Worm (Caenorhabditis elegans) whole organism, L4 larva: ENCODE results near the gene C03E10.3.

ENCODE experiments used
- F10B5.3 ChIP-seq: sonication (generic microtip); optimal IDR thresholded peaks from 2 replicates; lab custom pipeline; 2016; ENCODE audit warnings: mild to moderate bottlenecking, missing genetic modification characterization, missing compliant biosample characterization
- F26F4.8 ChIP-seq: fragments of 200-800 bp; sonication (Bioruptor generic); conservative IDR thresholded peaks from 2 replicates; pipeline ENCODE4 v1.3.6; 2022; ENCODE audit warnings: missing genetic modification characterization, missing compliant biosample characterization
- F44E2.7 ChIP-seq: fragments of 200-800 bp; sonication (Bioruptor generic); IDR thresholded peaks from 2 replicates; pipeline ENCODE4 v2.1.2; 2022; ENCODE audit warnings: missing genetic modification characterization, missing compliant biosample characterization
- R02D3.7 ChIP-seq: fragments of 150-350 bp; sonication (generic microtip); optimal IDR thresholded peaks from 3 replicates; lab custom pipeline; 2014; ENCODE audit warnings: missing biosample characterization, missing genetic modification characterization
- T20F7.1 ChIP-seq: fragments of 200-800 bp; sonication (Bioruptor generic); optimal IDR thresholded peaks from 2 replicates; lab custom pipeline; 2018; ENCODE audit warnings: mild to moderate bottlenecking, missing genetic modification characterization, missing compliant biosample characterization
- T26A8.4 ChIP-seq: fragments of 200-800 bp; sonication (Bioruptor generic); IDR thresholded peaks from 2 replicates; pipeline ENCODE4 v1.3.6; 2022; ENCODE audit warnings: missing genetic modification characterization, missing compliant biosample characterization
- Y48G9A.11 ChIP-seq: fragments of 200-800 bp; sonication (Bioruptor generic); IDR thresholded peaks from 2 replicates; pipeline ENCODE4 v1.3.6; 2022; ENCODE audit warnings: missing genetic modification reagents, missing genetic modification characterization, missing compliant biosample characterization
- Y5F2A.4 ChIP-seq: fragments of 200-800 bp; sonication (Bioruptor generic); optimal IDR thresholded peaks from 2 replicates; lab custom pipeline; 2018; ENCODE audit warnings: mild to moderate bottlenecking, missing genetic modification characterization, missing compliant biosample characterization
- ZK546.5 ChIP-seq, 2 experiments: sonication (generic microtip); optimal IDR thresholded peaks; 2 replicates each; lab custom pipeline; 2017; ENCODE audit warnings: missing biosample characterization in 2 of 2, missing genetic modification characterization in 2 of 2
- aha-1 ChIP-seq: fragments of 150-350 bp; peaks from one replicate; lab custom pipeline; 2014; ENCODE audit warnings: missing biosample characterization, missing genetic modification characterization
- arid-1 ChIP-seq: fragments of 200-800 bp; sonication (Bioruptor generic); conservative IDR thresholded peaks from 2 replicates; pipeline ENCODE4 v1.3.6; 2022; ENCODE audit warnings: missing genetic modification reagents, missing genetic modification characterization, missing compliant biosample characterization
- attf-4 ChIP-seq: sonication (generic microtip); optimal IDR thresholded peaks from 3 replicates; lab custom pipeline; 2017; ENCODE audit warnings: missing biosample characterization, missing genetic modification characterization
- ceh-20 ChIP-seq: fragments of 200-800 bp; sonication (Bioruptor generic); IDR thresholded peaks from 2 replicates; pipeline ENCODE4 v1.3.6; 2022; ENCODE audit warnings: missing genetic modification reagents, missing genetic modification characterization, missing compliant biosample characterization
- cey-2 ChIP-seq: sonication (generic microtip); optimal IDR thresholded peaks from 3 replicates; lab custom pipeline; 2017; ENCODE audit warnings: missing genetic modification characterization, mild to moderate bottlenecking, missing compliant biosample characterization, antibody characterized with exemption, borderline replicate concordance; ENCODE audit not compliant: insufficient read depth
- ctbp-1 ChIP-seq: fragments of 200-800 bp; sonication (Bioruptor generic); IDR thresholded peaks from 2 replicates; pipeline ENCODE4 v1.3.6; 2022; ENCODE audit warnings: missing genetic modification reagents, missing genetic modification characterization, missing compliant biosample characterization
- daf-8 ChIP-seq: fragments of 200-800 bp; sonication (Bioruptor generic); IDR thresholded peaks from 2 replicates; pipeline ENCODE4 v1.3.6; 2022; ENCODE audit warnings: missing genetic modification characterization, missing compliant biosample characterization
- dpl-1 ChIP-seq: fragments of 150-350 bp; optimal IDR thresholded peaks from 2 replicates; lab custom pipeline; 2014; ENCODE audit warnings: missing biosample characterization, missing genetic modification reagents, missing genetic modification characterization
- dve-1 ChIP-seq: sonication (generic microtip); optimal IDR thresholded peaks from 2 replicates; lab custom pipeline; 2017; ENCODE audit warnings: antibody characterized with exemption, mild to moderate bottlenecking, missing genetic modification characterization, missing compliant biosample characterization; ENCODE audit not compliant: insufficient read depth
- egl-43 ChIP-seq: fragments of 200-800 bp; sonication (Bioruptor generic); IDR thresholded peaks from 2 replicates; pipeline ENCODE4 v1.3.6; 2022; ENCODE audit warnings: missing genetic modification reagents, missing genetic modification characterization, missing compliant biosample characterization
- hif-1 ChIP-seq, 2 experiments: sonication (generic microtip); optimal IDR thresholded peaks; 2 replicates each; lab custom pipeline; 2016 to 2017; ENCODE audit warnings: missing compliant biosample characterization in 2 of 2, missing genetic modification characterization in 2 of 2, missing genetic modification reagents in 2 of 2, missing genotype in 2 of 2, mild to moderate bottlenecking in 1 of 2
- hlh-30 ChIP-seq: sonication (generic microtip); optimal IDR thresholded peaks from 2 replicates; lab custom pipeline; 2017; ENCODE audit warnings: antibody characterized with exemption, mild to moderate bottlenecking, missing genetic modification characterization, missing compliant biosample characterization; ENCODE audit not compliant: insufficient read depth
- lin-15B ChIP-seq: fragments of 150-350 bp; sonication (generic microtip); optimal IDR thresholded peaks from 3 replicates; lab custom pipeline; 2014; ENCODE audit warnings: missing biosample characterization, missing genetic modification characterization
- lin-29 ChIP-seq: fragments of 200-800 bp; sonication (Bioruptor generic); IDR thresholded peaks from 2 replicates; pipeline ENCODE4 v1.3.6; 2022; ENCODE audit warnings: missing genetic modification reagents, missing genetic modification characterization, missing compliant biosample characterization
- lin-39 ChIP-seq: fragments of 150-350 bp; optimal IDR thresholded peaks from 2 replicates; lab custom pipeline; 2014; ENCODE audit warnings: missing biosample characterization, missing genetic modification reagents, missing genetic modification characterization
- lsy-2 ChIP-seq, 2 experiments: fragments of 150-350 bp in 1 of 2; sonication (generic microtip) in 1 of 2; optimal IDR thresholded peaks; 2 replicates each; lab custom pipeline; 2014 to 2017; ENCODE audit warnings: missing biosample characterization in 2 of 2, missing genetic modification characterization in 2 of 2
- madf-5 ChIP-seq, 2 experiments: fragments of 200-800 bp; sonication (Bioruptor generic); IDR thresholded peaks; 2 replicates each; pipeline ENCODE4 v1.3.6; 2022; ENCODE audit warnings: missing compliant biosample characterization in 2 of 2, missing genetic modification characterization in 2 of 2
- mdt-29 ChIP-seq: fragments of 200-800 bp; sonication (Bioruptor generic); IDR thresholded peaks from 2 replicates; pipeline ENCODE4 v1.3.6; 2022; ENCODE audit warnings: missing genetic modification reagents, missing genetic modification characterization, missing compliant biosample characterization
- mes-2 ChIP-seq: sonication (generic microtip); optimal IDR thresholded peaks from 2 replicates; lab custom pipeline; 2016; ENCODE audit warnings: missing genotype, mild to moderate bottlenecking, missing genetic modification characterization, missing compliant biosample characterization; ENCODE audit not compliant: poor library complexity, severe bottlenecking
- mxl-3 ChIP-seq: fragments of 200-800 bp; sonication (Bioruptor generic); optimal IDR thresholded peaks from 2 replicates; lab custom pipeline; 2018; ENCODE audit warnings: mild to moderate bottlenecking, missing genetic modification characterization, missing compliant biosample characterization
- nhr-10 ChIP-seq: fragments of 150-350 bp; optimal IDR thresholded peaks from 2 replicates; lab custom pipeline; 2014; ENCODE audit warnings: missing biosample characterization, missing genetic modification characterization
- nhr-11 ChIP-seq: fragments of 150-350 bp; optimal IDR thresholded peaks from 2 replicates; lab custom pipeline; 2014; ENCODE audit warnings: missing biosample characterization, missing genetic modification characterization
- nhr-111 ChIP-seq: fragments of 200-800 bp; sonication (Bioruptor generic); optimal IDR thresholded peaks from 2 replicates; lab custom pipeline; 2018; ENCODE audit warnings: mild to moderate bottlenecking, missing genetic modification characterization, missing compliant biosample characterization
- nhr-237 ChIP-seq: sonication (generic microtip); optimal IDR thresholded peaks from 2 replicates; lab custom pipeline; 2017; ENCODE audit warnings: missing biosample characterization, missing genetic modification characterization
- nhr-28 ChIP-seq: fragments of 150-350 bp; optimal IDR thresholded peaks from 2 replicates; lab custom pipeline; 2014; ENCODE audit warnings: missing biosample characterization, missing genetic modification characterization
- nhr-41 ChIP-seq: fragments of 200-800 bp; sonication (Bioruptor generic); IDR thresholded peaks from 2 replicates; pipeline ENCODE4 v1.3.6; 2022; ENCODE audit warnings: missing genetic modification reagents, missing genetic modification characterization, missing compliant biosample characterization
- nhr-42 ChIP-seq: fragments of 200-800 bp; sonication (Bioruptor generic); IDR thresholded peaks from 2 replicates; pipeline ENCODE4 v1.3.6; 2022; ENCODE audit warnings: missing genetic modification characterization, missing compliant biosample characterization
- nhr-48 ChIP-seq: sonication (generic microtip); optimal IDR thresholded peaks from 2 replicates; lab custom pipeline; 2016; ENCODE audit warnings: mild to moderate bottlenecking, missing genetic modification characterization, missing compliant biosample characterization
- nhr-6 ChIP-seq: fragments of 150-350 bp; optimal IDR thresholded peaks from 2 replicates; lab custom pipeline; 2014; ENCODE audit warnings: missing biosample characterization, missing genetic modification characterization
- nhr-77 ChIP-seq: fragments of 150-350 bp; optimal IDR thresholded peaks from 2 replicates; lab custom pipeline; 2014; ENCODE audit warnings: missing biosample characterization, missing genetic modification characterization
- pqm-1 ChIP-seq: sonication (generic microtip); optimal IDR thresholded peaks from 2 replicates; lab custom pipeline; 2017; ENCODE audit warnings: missing biosample characterization, missing genetic modification characterization
- rbr-2 ChIP-seq: sonication (generic microtip); optimal IDR thresholded peaks from 2 replicates; lab custom pipeline; 2016; ENCODE audit warnings: missing genotype, missing genetic modification characterization, missing compliant biosample characterization
- saeg-2 ChIP-seq: fragments of 200-800 bp; sonication (Bioruptor generic); IDR thresholded peaks from 2 replicates; pipeline ENCODE4 v1.3.6; 2022; ENCODE audit warnings: missing genetic modification reagents, missing genetic modification characterization, missing compliant biosample characterization
- skn-1 ChIP-seq: fragments of 150-350 bp; optimal IDR thresholded peaks from 2 replicates; lab custom pipeline; 2014; ENCODE audit warnings: missing biosample characterization, missing genetic modification characterization
- snpc-1.2 ChIP-seq: fragments of 200-800 bp; sonication (Bioruptor generic); IDR thresholded peaks from 2 replicates; pipeline ENCODE4 v1.3.6; 2022; ENCODE audit warnings: missing genetic modification reagents, missing genetic modification characterization, missing compliant biosample characterization
- spr-3 ChIP-seq: fragments of 200-800 bp; sonication (Bioruptor generic); optimal IDR thresholded peaks from 2 replicates; lab custom pipeline; 2018; ENCODE audit warnings: mild to moderate bottlenecking, missing genetic modification characterization, missing compliant biosample characterization
- unc-62 ChIP-seq, 3 experiments: fragments of 150-350 bp in 1 of 3; sonication (generic microtip); optimal IDR thresholded peaks in 2 of 3; peaks in 1 of 3; 1 replicate in 1 of 3; 2 replicates in 2 of 3; lab custom pipeline; 2014 to 2017; ENCODE audit warnings: missing biosample characterization in 3 of 3, missing genetic modification characterization in 3 of 3, missing genetic modification reagents in 3 of 3, missing genotype in 1 of 3
- vab-7 ChIP-seq: fragments of 200-800 bp; sonication (Bioruptor generic); IDR thresholded peaks from 2 replicates; pipeline ENCODE4 v1.3.6; 2022; ENCODE audit warnings: missing genetic modification reagents, missing genetic modification characterization, missing compliant biosample characterization
- zag-1 ChIP-seq: fragments of 150-350 bp; optimal IDR thresholded peaks from 2 replicates; lab custom pipeline; 2014; ENCODE audit warnings: missing biosample characterization, missing genetic modification characterization
- zfp-3 ChIP-seq: fragments of 200-800 bp; sonication (Bioruptor generic); conservative IDR thresholded peaks from 2 replicates; pipeline ENCODE4 v1.3.6; 2022; ENCODE audit warnings: missing genetic modification reagents, missing genetic modification characterization, missing compliant biosample characterization
- zip-2 ChIP-seq: fragments of 150-350 bp; optimal IDR thresholded peaks from 2 replicates; lab custom pipeline; 2014; ENCODE audit warnings: missing biosample characterization, missing genetic modification characterization

C03E10.3 gene

DNA sequence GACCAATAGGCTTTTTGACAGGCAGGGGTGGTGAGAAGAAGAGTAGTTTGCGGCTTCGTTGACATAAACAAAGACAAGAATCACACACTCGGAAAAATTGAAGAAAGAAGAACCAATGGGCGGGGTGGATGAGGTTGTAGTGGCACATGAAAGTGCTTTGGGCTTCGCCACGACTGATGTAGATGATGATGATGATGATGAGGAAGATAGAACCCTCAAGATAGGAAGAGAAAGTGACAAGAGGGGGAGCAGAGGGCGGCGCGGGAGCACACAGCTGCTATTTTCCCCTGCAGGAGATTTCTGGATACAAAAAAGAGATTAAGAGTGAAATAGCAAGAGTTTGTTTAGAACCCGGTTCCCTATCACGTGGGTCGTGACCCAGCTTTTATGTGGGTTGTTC, 22.7 kb downstream of the C03E10.3 start (continued):
- TF ChIP-seq saeg-2 (GFP tag; lab: Robert Waterston, UW) = no peak
- TF ChIP-seq aha-1 (tag; lab: Kevin White, UChicago) = no peak
- TF ChIP-seq nhr-237 (tag; lab: Kevin White, UChicago) = no peak
- no peak for TF ChIP-seq hif-1 (tag; optimal IDR thresholded peaks at IDR 0.05; lab: Kevin White, UChicago)
- TF ChIP-seq Y48G9A.11 (GFP tag; lab: Robert Waterston, UW) = no peak
- TF ChIP-seq nhr-48 (tag; lab: Kevin White, UChicago) = no peak
- TF ChIP-seq dve-1 = no peak
- TF ChIP-seq nhr-10 (tag; lab: Kevin White, UChicago) = no peak
- no peak for TF ChIP-seq Y5F2A.4 (GFP tag; lab: Kevin White, UChicago)
- no peak for TF ChIP-seq skn-1
- no peak for TF ChIP-seq madf-5 (GFP tag; IDR thresholded peaks at IDR 0.05; lab: Robert Waterston, UW)
- no peak for TF ChIP-seq mes-2 (tag; lab: Kevin White, UChicago)
- TF ChIP-seq zfp-3 (GFP tag; lab: Robert Waterston, UW) = no peak
- TF ChIP-seq mxl-3 (GFP tag; lab: Kevin White, UChicago) = peak; percentile 20
- TF ChIP-seq rbr-2 (tag; lab: Kevin White, UChicago) = no peak
- TF ChIP-seq cey-2 = no peak
- TF ChIP-seq nhr-6 = no peak
- TF ChIP-seq dpl-1 (GFP tag; lab: Kevin White, UChicago) = no peak
- no peak for TF ChIP-seq ZK546.5 (tag; optimal IDR thresholded peaks at IDR 0.05; lab: Kevin White, UChicago)
- no peak for TF ChIP-seq unc-62 (GFP tag; optimal IDR thresholded peaks at IDR 0.05 in 1 of 2; lab: Kevin White, UChicago)
- no peak for TF ChIP-seq unc-62 (tag; optimal IDR thresholded peaks at IDR 0.05; lab: Kevin White, UChicago)
- TF ChIP-seq nhr-41 (GFP tag; lab: Robert Waterston, UW) = no peak
- peak; percentile 56 for TF ChIP-seq nhr-11 (tag; lab: Kevin White, UChicago)
- TF ChIP-seq F10B5.3 (tag; lab: Kevin White, UChicago) = no peak
- TF ChIP-seq, all 104 proteins: peak for 9

DNA sequence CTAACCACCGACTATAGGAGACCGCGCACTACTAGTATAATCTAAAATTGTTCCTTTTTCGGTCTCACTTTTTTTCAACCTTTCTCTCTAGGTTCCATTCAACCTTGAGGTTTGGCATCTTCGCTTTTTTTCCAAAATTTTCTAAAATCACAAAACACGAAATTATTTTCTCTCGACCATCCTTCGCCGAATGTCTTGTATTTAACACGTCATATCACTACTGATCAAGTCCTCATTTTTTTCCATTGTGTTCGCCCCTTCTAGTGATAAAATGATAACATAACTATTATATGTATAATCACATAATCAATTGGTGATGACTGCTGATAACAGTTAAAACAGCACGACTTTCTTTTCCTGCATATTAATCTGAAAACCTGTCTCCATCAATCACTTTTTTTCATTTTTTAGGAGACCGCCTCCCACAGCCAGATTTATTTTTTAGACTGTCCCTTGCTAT, 24.8 kb downstream of the C03E10.3 start, which contains the start of gene T03F7.7:
Gene T03F7.7, plus strand, starts transcription at position 410 of the 460 bp plus-strand sequence.
- peak; percentile 45 for TF ChIP-seq nhr-48 (tag; lab: Kevin White, UChicago)
- no peak for TF ChIP-seq zip-2 (tag; lab: Kevin White, UChicago)
- TF ChIP-seq F44E2.7 (GFP tag; lab: Robert Waterston, UW) = no peak
- TF ChIP-seq aha-1 (tag; lab: Kevin White, UChicago) = no peak
- TF ChIP-seq spr-3 (GFP tag; lab: Kevin White, UChicago) = no peak
- TF ChIP-seq nhr-77 (tag; lab: Kevin White, UChicago) = peak; percentile 64
- TF ChIP-seq lin-15B (tag; lab: Kevin White, UChicago) = no peak
- TF ChIP-seq nhr-41 (GFP tag; lab: Robert Waterston, UW) = no peak
- peak; percentile 93 for TF ChIP-seq pqm-1 (tag; lab: Kevin White, UChicago)
- no peak for TF ChIP-seq F26F4.8 (GFP tag; lab: Robert Waterston, UW)
- no peak for TF ChIP-seq T20F7.1
- no peak for TF ChIP-seq ceh-20 (GFP tag; lab: Robert Waterston, UW)
- no peak for TF ChIP-seq Y5F2A.4 (GFP tag; lab: Kevin White, UChicago)
- no peak for TF ChIP-seq nhr-42 (GFP tag; lab: Robert Waterston, UW)
- no peak for TF ChIP-seq hlh-30 (tag; lab: Kevin White, UChicago)
- TF ChIP-seq attf-4 (tag; lab: Kevin White, UChicago) = no peak
- TF ChIP-seq nhr-111 (GFP tag; lab: Kevin White, UChicago) = no peak
- no peak for TF ChIP-seq mdt-29 (GFP tag; lab: Robert Waterston, UW)
- no peak for TF ChIP-seq egl-43
- no peak for TF ChIP-seq snpc-1.2
- no peak for TF ChIP-seq zfp-3 (GFP tag; lab: Robert Waterston, UW)
- TF ChIP-seq lsy-2 (tag; optimal IDR thresholded peaks at IDR 0.05; lab: Kevin White, UChicago) = no peak
- no peak for TF ChIP-seq lin-29 (GFP tag; lab: Robert Waterston, UW)
- TF ChIP-seq ctbp-1 = no peak
- TF ChIP-seq skn-1 = no peak
- TF ChIP-seq daf-8 = no peak
- no peak for TF ChIP-seq arid-1 (GFP tag; lab: Robert Waterston, UW)
- TF ChIP-seq vab-7 (GFP tag; lab: Robert Waterston, UW) = no peak
- TF ChIP-seq saeg-2 (GFP tag; lab: Robert Waterston, UW) = no peak
- TF ChIP-seq nhr-28 (tag; lab: Kevin White, UChicago) = peak; percentile 85
- TF ChIP-seq zag-1 (tag; lab: Kevin White, UChicago) = no peak
- TF ChIP-seq rbr-2 (tag; lab: Kevin White, UChicago) = no peak
- no peak for TF ChIP-seq T26A8.4 (GFP tag; lab: Robert Waterston, UW)
- TF ChIP-seq R02D3.7 (tag; lab: Kevin White, UChicago) = no peak
- no peak for TF ChIP-seq lin-39 (tag; lab: Kevin White, UChicago)
